Worm (Caenorhabditis elegans) whole organism, L3 larva: Measurements from ENCODE around the gene C47E8.9.

Experiments
- R02D3.7 ChIP-seq: fragments of 150-350 bp; optimal IDR thresholded peaks from 2 replicates; lab custom pipeline; 2014; ENCODE audit warnings: missing biosample characterization, missing genetic modification characterization
- ZK546.5 ChIP-seq: sonication (generic microtip); optimal IDR thresholded peaks from 2 replicates; lab custom pipeline; 2017; ENCODE audit warnings: missing biosample characterization, missing genetic modification characterization
- aly-2 ChIP-seq: fragments of 150-350 bp; optimal IDR thresholded peaks from 2 replicates; lab custom pipeline; 2014; ENCODE audit warnings: missing biosample characterization, missing genetic modification characterization
- ama-1 ChIP-seq: fragments of 150-350 bp; optimal IDR thresholded peaks from 2 replicates; lab custom pipeline; 2018
- ceh-16 ChIP-seq: sonication (generic microtip); optimal IDR thresholded peaks from 2 replicates; lab custom pipeline; 2017; ENCODE audit warnings: missing biosample characterization, missing genetic modification characterization
- ceh-28 ChIP-seq: fragments of 150-350 bp; optimal IDR thresholded peaks from 2 replicates; lab custom pipeline; 2014; ENCODE audit warnings: missing biosample characterization, missing genetic modification reagents, missing genetic modification characterization
- ceh-82 ChIP-seq: fragments of 150-350 bp; optimal IDR thresholded peaks from 2 replicates; lab custom pipeline; 2014; ENCODE audit warnings: missing biosample characterization, missing genetic modification characterization
- ceh-9 ChIP-seq: sonication (generic microtip); optimal IDR thresholded peaks from 2 replicates; lab custom pipeline; 2018; ENCODE audit warnings: missing biosample characterization, missing genetic modification characterization
- daf-12 ChIP-seq: fragments of 150-350 bp; optimal IDR thresholded peaks from 2 replicates; lab custom pipeline; 2014; ENCODE audit warnings: missing biosample characterization, missing genetic modification reagents, missing genetic modification characterization
- egl-27 ChIP-seq: sonication (generic microtip); optimal IDR thresholded peaks from 4 replicates; lab custom pipeline; 2017; ENCODE audit warnings: missing biosample characterization, missing genetic modification reagents, missing genetic modification characterization
- egl-5 ChIP-seq: fragments of 150-350 bp; optimal IDR thresholded peaks from 2 replicates; lab custom pipeline; 2017; ENCODE audit warnings: missing biosample characterization, missing genetic modification reagents, missing genetic modification characterization, inconsistent platforms
- elt-1 ChIP-seq: fragments of 150-350 bp; optimal IDR thresholded peaks from 2 replicates; lab custom pipeline; 2014; ENCODE audit warnings: missing biosample characterization, missing genetic modification characterization
- elt-2 ChIP-seq: sonication (generic microtip); optimal IDR thresholded peaks from 2 replicates; lab custom pipeline; 2016; ENCODE audit warnings: missing genetic modification reagents, mild to moderate bottlenecking, missing genetic modification characterization, missing compliant biosample characterization
- elt-3 ChIP-seq, 3 experiments: fragments of 150-350 bp in 1 of 3; sonication (generic microtip) in 2 of 3; optimal IDR thresholded peaks; 2 replicates in 2 of 3; 4 replicates in 1 of 3; lab custom pipeline; 2014 to 2017; ENCODE audit warnings: missing biosample characterization in 3 of 3, missing genetic modification characterization in 3 of 3
- eor-1 ChIP-seq, 2 experiments: fragments of 150-350 bp; optimal IDR thresholded peaks; 2 replicates each; lab custom pipeline; 2014 to 2018; ENCODE audit warnings: missing biosample characterization in 2 of 2, missing genetic modification characterization in 2 of 2
- fkh-10 ChIP-seq: sonication (generic microtip); optimal IDR thresholded peaks from 2 replicates; lab custom pipeline; 2017; ENCODE audit warnings: missing biosample characterization, missing genetic modification reagents, missing genetic modification characterization
- fkh-2 ChIP-seq: fragments of 150-350 bp; optimal IDR thresholded peaks from 2 replicates; lab custom pipeline; 2014; ENCODE audit warnings: missing biosample characterization, missing genetic modification reagents, missing genetic modification characterization
- fos-1 ChIP-seq: fragments of 150-350 bp; optimal IDR thresholded peaks from 2 replicates; lab custom pipeline; 2014; ENCODE audit warnings: missing biosample characterization, missing genetic modification characterization
- hmg-11 ChIP-seq: sonication (generic microtip); optimal IDR thresholded peaks from 2 replicates; lab custom pipeline; 2016; ENCODE audit warnings: missing genetic modification characterization, missing compliant biosample characterization
- jun-1 ChIP-seq: fragments of 150-350 bp; optimal IDR thresholded peaks from 2 replicates; lab custom pipeline; 2014; ENCODE audit warnings: missing biosample characterization, missing genetic modification reagents, missing genetic modification characterization
- lin-15B ChIP-seq: fragments of 150-350 bp; optimal IDR thresholded peaks from 2 replicates; lab custom pipeline; 2014; ENCODE audit warnings: missing biosample characterization, missing genetic modification characterization
- lin-39 ChIP-seq: fragments of 150-350 bp; optimal IDR thresholded peaks from 2 replicates; lab custom pipeline; 2018; ENCODE audit warnings: missing biosample characterization, missing genetic modification reagents, missing genetic modification characterization
- lsy-12 ChIP-seq: sonication (generic microtip); optimal IDR thresholded peaks from 2 replicates; lab custom pipeline; 2016; ENCODE audit warnings: mild to moderate bottlenecking, missing genetic modification characterization, missing compliant biosample characterization
- mdl-1 ChIP-seq: fragments of 150-350 bp; optimal IDR thresholded peaks from 2 replicates; lab custom pipeline; 2014; ENCODE audit warnings: missing biosample characterization, missing genetic modification characterization
- mml-1 ChIP-seq: fragments of 150-350 bp; sonication (generic microtip); optimal IDR thresholded peaks from 3 replicates; lab custom pipeline; 2014; ENCODE audit warnings: missing biosample characterization, missing genetic modification characterization
- nfya-1 ChIP-seq: sonication (generic microtip); optimal IDR thresholded peaks from 2 replicates; lab custom pipeline; 2017; ENCODE audit warnings: missing genetic modification characterization, mild to moderate bottlenecking, missing compliant biosample characterization, antibody characterized with exemption, moderate library complexity; ENCODE audit not compliant: insufficient read depth
- nhr-11 ChIP-seq: fragments of 150-350 bp; optimal IDR thresholded peaks from 2 replicates; lab custom pipeline; 2014; ENCODE audit warnings: missing biosample characterization, missing genetic modification characterization
- nhr-12 ChIP-seq: fragments of 150-350 bp; optimal IDR thresholded peaks from 2 replicates; lab custom pipeline; 2014; ENCODE audit warnings: missing biosample characterization, missing genetic modification characterization
- nhr-23 ChIP-seq: fragments of 150-350 bp; optimal IDR thresholded peaks from 2 replicates; lab custom pipeline; 2014; ENCODE audit warnings: missing biosample characterization, missing genetic modification reagents, missing genetic modification characterization
- nhr-237 ChIP-seq: fragments of 150-350 bp; optimal IDR thresholded peaks from 2 replicates; lab custom pipeline; 2014; ENCODE audit warnings: missing biosample characterization, missing genetic modification characterization
- nhr-25 ChIP-seq: sonication (generic microtip); optimal IDR thresholded peaks from 2 replicates; lab custom pipeline; 2017; ENCODE audit warnings: missing biosample characterization, missing genetic modification characterization
- nhr-28 ChIP-seq: fragments of 150-350 bp; optimal IDR thresholded peaks from 2 replicates; lab custom pipeline; 2014; ENCODE audit warnings: missing biosample characterization, missing genetic modification characterization
- nhr-43 ChIP-seq: sonication (generic microtip); optimal IDR thresholded peaks from 2 replicates; lab custom pipeline; 2016; ENCODE audit warnings: mild to moderate bottlenecking, missing genetic modification characterization, missing compliant biosample characterization; ENCODE audit not compliant: poor library complexity, severe bottlenecking
- nhr-67 ChIP-seq: fragments of 150-350 bp; optimal IDR thresholded peaks from 2 replicates; lab custom pipeline; 2014; ENCODE audit warnings: missing biosample characterization, missing genetic modification characterization
- nhr-76 ChIP-seq: fragments of 150-350 bp; sonication (generic microtip); optimal IDR thresholded peaks from 5 replicates; lab custom pipeline; 2014; ENCODE audit warnings: missing biosample characterization, missing genetic modification characterization
- nhr-77 ChIP-seq: fragments of 150-350 bp; optimal IDR thresholded peaks from 2 replicates; lab custom pipeline; 2014; ENCODE audit warnings: missing biosample characterization, missing genetic modification characterization
- pha-4 ChIP-seq: fragments of 150-350 bp; optimal IDR thresholded peaks from 2 replicates; lab custom pipeline; 2014; ENCODE audit warnings: missing biosample characterization, missing genetic modification reagents, missing genetic modification characterization
- pqm-1 ChIP-seq: fragments of 150-350 bp; optimal IDR thresholded peaks from 2 replicates; lab custom pipeline; 2017; ENCODE audit warnings: missing biosample characterization, missing genetic modification characterization, inconsistent platforms
- sea-2 ChIP-seq: fragments of 150-350 bp; sonication (generic microtip); optimal IDR thresholded peaks from 4 replicates; lab custom pipeline; 2014; ENCODE audit warnings: missing biosample characterization, missing genetic modification reagents, missing genetic modification characterization
- skn-1 ChIP-seq: fragments of 150-350 bp; optimal IDR thresholded peaks from 2 replicates; lab custom pipeline; 2014; ENCODE audit warnings: missing biosample characterization, missing genetic modification characterization
- snpc-4 ChIP-seq: fragments of 150-350 bp; optimal IDR thresholded peaks from 2 replicates; lab custom pipeline; 2014; ENCODE audit warnings: missing biosample characterization, missing genetic modification characterization
- tbx-2 ChIP-seq: sonication (generic microtip); optimal IDR thresholded peaks from 2 replicates; lab custom pipeline; 2016; ENCODE audit warnings: mild to moderate bottlenecking, missing genetic modification characterization, missing compliant biosample characterization
- unc-39 ChIP-seq: sonication (generic microtip); optimal IDR thresholded peaks from 4 replicates; lab custom pipeline; 2017; ENCODE audit warnings: missing biosample characterization, missing genetic modification characterization
- unc-62 ChIP-seq: fragments of 150-350 bp; sonication (generic microtip); optimal IDR thresholded peaks from 4 replicates; lab custom pipeline; 2014; ENCODE audit warnings: missing biosample characterization, missing genetic modification reagents, missing genetic modification characterization
- zag-1 ChIP-seq: fragments of 150-350 bp; optimal IDR thresholded peaks from 2 replicates; lab custom pipeline; 2014; ENCODE audit warnings: missing biosample characterization, missing genetic modification characterization
- ztf-11 ChIP-seq: fragments of 150-350 bp; optimal IDR thresholded peaks from 2 replicates; lab custom pipeline; 2014; ENCODE audit warnings: missing biosample characterization, missing genetic modification characterization
- ztf-4 ChIP-seq: fragments of 150-350 bp; optimal IDR thresholded peaks from 2 replicates; lab custom pipeline; 2014; ENCODE audit warnings: missing biosample characterization, missing genetic modification characterization

C47E8.9 gene

DNA sequence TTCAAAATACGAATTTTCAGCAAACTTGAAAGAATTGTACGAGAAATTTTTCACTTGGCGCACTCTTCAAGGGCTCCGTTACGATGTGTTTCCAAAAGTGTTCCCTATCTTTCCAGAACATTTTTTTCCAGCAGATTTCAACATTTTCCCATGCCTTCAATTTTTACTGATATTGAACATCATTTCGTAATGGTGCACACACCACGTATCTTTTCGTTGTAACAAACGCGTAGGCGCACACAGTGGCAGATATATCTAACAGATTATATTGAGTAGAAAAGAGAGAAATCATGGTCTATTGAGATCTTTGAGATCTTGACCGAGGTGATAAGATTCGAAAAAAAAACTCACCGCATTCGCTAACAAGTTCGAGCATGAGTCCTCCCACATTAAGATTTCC, 32.6 kb downstream of the C47E8.9 start:
- TF ChIP-seq hmg-11: no peak
- no peak for TF ChIP-seq nhr-67
- TF ChIP-seq zag-1 (tag; lab: Kevin White, UChicago): no peak
- no peak for TF ChIP-seq ceh-16
- no peak for TF ChIP-seq sea-2 (GFP tag; lab: Kevin White, UChicago)
- TF ChIP-seq egl-27 (tag; lab: Kevin White, UChicago): no peak
- no peak for TF ChIP-seq snpc-4 (tag; lab: Kevin White, UChicago)
- no peak for TF ChIP-seq ZK546.5 (tag; lab: Kevin White, UChicago)
- no peak for TF ChIP-seq skn-1
- no peak for TF ChIP-seq aly-2
- TF ChIP-seq ceh-28 (tag; lab: Kevin White, UChicago): no peak
- no peak for TF ChIP-seq tbx-2 (tag; lab: Kevin White, UChicago)
- no peak for TF ChIP-seq nhr-23
- no peak for TF ChIP-seq unc-62 (GFP tag; lab: Kevin White, UChicago)
- no peak for TF ChIP-seq elt-3 (tag; optimal IDR thresholded peaks at IDR 0.05; lab: Kevin White, UChicago)

DNA sequence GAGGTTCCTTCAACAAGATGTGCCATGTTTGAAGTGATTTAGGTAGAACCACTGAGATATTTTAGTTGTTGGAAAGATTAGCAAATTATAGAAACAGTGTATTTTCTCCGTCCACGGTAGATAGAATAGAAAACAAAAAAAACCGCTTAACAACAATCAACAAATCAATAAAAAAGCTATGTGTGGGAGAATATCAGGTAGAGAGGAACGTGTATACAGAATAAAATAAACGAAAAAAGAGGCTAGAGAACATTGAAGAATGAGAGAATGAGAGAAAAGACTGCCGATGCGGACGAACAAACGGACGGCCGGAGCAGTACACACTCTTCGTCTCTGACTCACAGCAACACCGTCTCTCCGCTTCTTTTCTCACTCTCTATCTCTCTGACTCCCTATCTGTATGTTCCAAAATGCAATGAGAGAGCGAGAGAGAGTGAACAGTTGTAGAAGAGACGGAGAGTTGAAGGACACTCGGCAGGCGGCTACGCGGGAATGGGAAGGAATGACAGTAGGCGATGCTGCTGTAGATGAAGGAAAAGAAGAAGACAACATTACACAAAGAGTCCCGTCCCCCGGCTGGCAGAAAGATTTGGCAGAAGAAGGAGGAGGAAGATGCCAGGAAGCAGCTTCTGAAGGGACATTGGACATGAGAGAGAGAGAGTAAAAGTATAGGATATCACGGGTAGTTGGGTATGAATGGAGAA, 33.6 kb downstream of the C47E8.9 start, which contains the start of gene unc-112:
Gene unc-112, minus strand, starts transcription at position 51 of the 704 bp plus-strand sequence.
- TF ChIP-seq nhr-25 (tag; lab: Kevin White, UChicago) (peak; percentile 85), nhr-11 (tag; lab: Kevin White, UChicago) (peak; percentile 55), pqm-1 (peak; percentile 44), skn-1 (peak; percentile 26), nfya-1 (peak; percentile 85), unc-39 (tag; lab: Kevin White, UChicago) (no peak), ama-1 (lab: Kevin White, UChicago) (no peak), ceh-82 (tag; lab: Kevin White, UChicago) (no peak), elt-3 (tag; optimal IDR thresholded peaks at IDR 0.05; lab: Kevin White, UChicago) (no peak), sea-2 (GFP tag; lab: Kevin White, UChicago) (peak; percentile 9), lin-15B (tag; lab: Kevin White, UChicago) (peak; percentile 59), hmg-11 (peak; percentile 82), ZK546.5 (tag; lab: Kevin White, UChicago) (no peak), egl-5 (tag; lab: Kevin White, UChicago) (peak; percentile 57), mml-1 (no peak), fos-1 (tag; lab: Kevin White, UChicago) (peak; percentile 59), nhr-23 (peak; percentile 46), zag-1 (tag; lab: Kevin White, UChicago) (no peak), nhr-43 (tag; lab: Kevin White, UChicago) (peak; percentile 25), elt-2 (peak; percentile 73), ztf-11 (tag; lab: Kevin White, UChicago) (no peak), nhr-67 (no peak), fkh-2 (tag; lab: Kevin White, UChicago) (no peak), egl-27 (tag; lab: Kevin White, UChicago) (no peak), pha-4 (tag; lab: Kevin White, UChicago) (peak; percentile 80), jun-1 (peak; percentile 38), nhr-12 (tag; lab: Kevin White, UChicago) (no peak), nhr-237 (tag; lab: Kevin White, UChicago) (no peak), snpc-4 (tag; lab: Kevin White, UChicago) (peak; percentile 77), aly-2 (no peak), R02D3.7 (peak; percentile 12), tbx-2 (tag; lab: Kevin White, UChicago) (no peak), ztf-4 (tag; lab: Kevin White, UChicago) (no peak), nhr-76 (tag; lab: Kevin White, UChicago) (peak; percentile 15), lsy-12 (tag; lab: Kevin White, UChicago) (peak; percentile 3), ceh-28 (tag; lab: Kevin White, UChicago) (peak; percentile 15), nhr-77 (tag; lab: Kevin White, UChicago) (no peak), fkh-10 (no peak), elt-1 (tag; lab: Kevin White, UChicago) (no peak), eor-1 (tag; optimal IDR thresholded peaks at IDR 0.05; lab: Kevin White, UChicago) (no peak), mdl-1 (tag; lab: Kevin White, UChicago) (no peak), ceh-9 (tag; lab: Kevin White, UChicago) (no peak), lin-39 (tag; lab: Kevin White, UChicago) (peak; percentile 57), nhr-28 (tag; lab: Kevin White, UChicago) (no peak), ceh-16 (no peak), daf-12 (no peak), unc-62 (GFP tag; lab: Kevin White, UChicago) (peak; percentile 18)
